Worm (Caenorhabditis elegans) whole organism, L4/young adult: Measurements from ENCODE around the gene try-12.

Experiments used
- dao-5 ChIP-seq: sonication (generic microtip); optimal IDR thresholded peaks from 2 replicates; lab custom pipeline; 2016; ENCODE audit warnings: missing genotype, missing genetic modification characterization, moderate library complexity, missing compliant biosample characterization
- him-1 ChIP-seq: sonication (generic microtip); optimal IDR thresholded peaks from 2 replicates; lab custom pipeline; 2016; ENCODE audit warnings: missing genotype, missing genetic modification reagents, missing genetic modification characterization, missing compliant biosample characterization

- TF ChIP-seq him-1 = no peak
- no peak for TF ChIP-seq dao-5 (tag; lab: Kevin White, UChicago)
Measured at ce11 chrV:7492924-7493323, 43.8 kb downstream of the try-12 start, which contains the start of gene srbc-10.
